Worm (Caenorhabditis elegans): ENCODE measurements around the gene hecd-1.

hecd-1 gene

DNA sequence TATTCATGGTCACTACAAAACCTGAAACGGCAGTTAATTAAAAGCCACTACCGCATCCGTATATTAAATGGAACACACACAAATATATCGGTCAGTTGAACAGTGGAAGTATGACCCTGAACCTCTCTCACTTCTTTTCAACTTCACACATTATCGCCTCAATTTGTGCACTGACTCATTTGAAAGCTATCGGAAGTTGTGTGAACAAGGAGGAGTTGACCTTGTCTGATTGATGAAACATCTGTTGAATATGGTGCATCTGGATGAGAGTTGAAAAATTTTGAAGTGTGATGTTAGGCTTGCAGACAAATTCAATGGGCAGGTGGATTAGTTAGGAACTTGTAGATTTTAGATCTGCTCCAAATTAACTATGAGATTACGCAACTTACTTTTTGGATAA, 47.1 kb downstream of the hecd-1 start:
- no peak for TF ChIP-seq unc-130 (GFP tag; optimal IDR thresholded peaks at IDR 0.05)
- peak in 1 of 2 experiments; percentile 95 for TF ChIP-seq unc-62 (GFP tag; optimal IDR thresholded peaks at IDR 0.05 in 1 of 2)
- no peak for TF ChIP-seq unc-62 (tag; optimal IDR thresholded peaks at IDR 0.05)

DNA sequence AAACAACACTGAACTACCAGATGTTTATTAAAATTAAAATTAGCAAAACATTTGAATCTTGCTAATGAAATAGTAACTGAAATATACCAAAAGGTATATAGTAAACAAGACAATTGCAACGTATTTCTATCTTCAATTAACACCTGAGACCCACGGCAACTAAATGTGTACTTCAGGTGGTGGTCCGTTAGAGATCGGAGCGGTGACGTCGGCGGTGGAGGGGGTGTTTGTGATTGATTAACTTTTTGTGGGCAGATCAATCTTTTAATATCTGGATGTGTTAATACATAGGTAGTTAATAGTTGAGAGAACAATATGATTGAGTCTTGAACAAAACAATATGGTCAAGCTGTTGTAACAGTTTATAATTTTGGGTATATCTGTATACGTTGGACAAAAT, 48.4 kb downstream of the hecd-1 start:
- TF ChIP-seq nhr-77 (tag; optimal IDR thresholded peaks at IDR 0.05), result no peak

DNA sequence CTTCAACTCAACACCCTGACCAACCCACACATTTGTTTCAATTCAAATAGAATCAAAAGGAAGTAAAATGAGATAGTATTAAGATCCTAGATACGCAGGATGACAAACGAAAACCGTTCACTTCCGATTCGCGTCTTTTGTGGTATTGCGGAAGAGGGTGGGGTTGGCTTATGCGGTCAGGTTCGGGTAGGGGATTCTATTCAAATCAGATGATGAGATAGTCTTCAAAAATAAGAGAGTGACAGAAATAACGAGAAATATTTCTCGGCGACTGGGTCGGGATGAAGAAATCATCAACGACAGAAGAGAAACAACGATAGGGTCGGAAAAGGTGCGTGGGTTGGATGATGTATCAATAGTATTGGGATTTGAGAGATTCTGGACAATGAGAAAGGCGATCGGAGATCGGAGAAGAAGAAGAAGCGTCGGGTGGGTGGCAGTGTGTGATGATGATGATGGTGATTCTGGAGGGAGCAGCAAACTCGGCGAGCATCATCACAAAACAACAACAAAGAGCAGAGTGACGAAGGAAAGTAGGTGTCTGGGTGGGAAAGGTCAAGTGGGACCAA, 49.0 kb downstream of the hecd-1 start:
- no peak for TF ChIP-seq lsy-2 (tag; optimal IDR thresholded peaks at IDR 0.05)
- TF ChIP-seq nhr-77 (tag; optimal IDR thresholded peaks at IDR 0.05), result no peak
- no peak for TF ChIP-seq nhr-111 (GFP tag; optimal IDR thresholded peaks at IDR 0.05)
- TF ChIP-seq dmd-8 (GFP tag; IDR thresholded peaks at IDR 0.05), result no peak
- no peak for TF ChIP-seq F26F4.8 (GFP tag; conservative IDR thresholded peaks at IDR 0.05)
- peak; percentile 24 for TF ChIP-seq aha-1 (tag)
- no peak for TF ChIP-seq lin-39 (tag; optimal IDR thresholded peaks at IDR 0.05)
- no peak for TF ChIP-seq jun-1 (tag; optimal IDR thresholded peaks at IDR 0.05)
- TF ChIP-seq ZK546.5 (tag; optimal IDR thresholded peaks at IDR 0.05), result no peak
- TF ChIP-seq rbr-2 (tag; optimal IDR thresholded peaks at IDR 0.05), result no peak
- TF ChIP-seq daf-16 (GFP tag; optimal IDR thresholded peaks at IDR 0.05), result peak in 1 of 2 experiments; percentile 49
- no peak for TF ChIP-seq daf-16 (tag; optimal IDR thresholded peaks at IDR 0.05)
- no peak for TF ChIP-seq ama-1 (optimal IDR thresholded peaks at IDR 0.05)
- no peak for TF ChIP-seq spr-3 (GFP tag; optimal IDR thresholded peaks at IDR 0.05)
- no peak for TF ChIP-seq set-16 (GFP tag; IDR thresholded peaks at IDR 0.05)
- TF ChIP-seq madf-9 (GFP tag; conservative IDR thresholded peaks at IDR 0.05), result no peak
- TF ChIP-seq zip-11 (GFP tag; IDR thresholded peaks at IDR 0.05), result no peak
- TF ChIP-seq hlh-30 (tag; optimal IDR thresholded peaks at IDR 0.05; ENCODE audit: insufficient read depth), result no peak
- TF ChIP-seq egl-43 (GFP tag; IDR thresholded peaks at IDR 0.05), result no peak
- peak; percentile 12 for TF ChIP-seq hlh-11 (tag; optimal IDR thresholded peaks at IDR 0.05)
- TF ChIP-seq unc-62 (GFP tag; optimal IDR thresholded peaks at IDR 0.05 in 1 of 2), result peak in 1 of 2 experiments; percentile 67
- no peak for TF ChIP-seq unc-62 (tag; optimal IDR thresholded peaks at IDR 0.05)
- peak; percentile 36 for TF ChIP-seq nhr-11 (tag; optimal IDR thresholded peaks at IDR 0.05)
- no peak for TF ChIP-seq duxl-1 (tag; optimal IDR thresholded peaks at IDR 0.05; ENCODE audit: poor library complexity)
- no peak for TF ChIP-seq nhr-76 (tag; optimal IDR thresholded peaks at IDR 0.05)
- TF ChIP-seq ceh-44 (GFP tag; IDR thresholded peaks at IDR 0.05), result no peak
- peak; percentile 16 for TF ChIP-seq mxl-3 (GFP tag; optimal IDR thresholded peaks at IDR 0.05)
- TF ChIP-seq Y75B8A.6 (GFP tag; IDR thresholded peaks at IDR 0.05), result no peak
- TF ChIP-seq dpl-1 (GFP tag; optimal IDR thresholded peaks at IDR 0.05), result no peak
- TF ChIP-seq mdl-1 (tag; optimal IDR thresholded peaks at IDR 0.05), result no peak

DNA sequence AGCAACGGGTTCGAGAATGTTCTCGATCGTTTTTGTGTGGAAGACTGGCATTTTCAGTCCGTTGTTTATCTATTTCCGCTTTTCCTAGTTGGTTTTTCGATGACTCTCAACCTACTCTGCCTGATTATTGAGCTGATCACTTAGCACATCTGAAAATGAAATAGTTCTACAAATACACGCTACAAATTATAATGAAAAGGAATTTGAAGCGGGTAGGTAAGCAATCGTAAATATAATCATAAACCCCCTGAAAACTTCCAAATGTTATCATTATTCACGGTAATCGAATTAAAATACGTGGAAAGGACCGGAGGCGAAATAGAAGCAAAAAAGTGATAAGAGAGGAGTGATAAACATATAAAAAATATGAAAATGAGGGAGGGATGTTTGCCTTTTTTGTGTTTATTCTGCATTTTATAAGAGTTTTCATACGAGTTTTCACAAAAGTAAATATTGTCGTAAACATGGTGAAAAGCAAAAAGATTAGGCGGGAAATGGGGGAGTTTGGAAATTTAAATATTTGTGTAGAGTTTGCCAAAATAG, 50.2 kb downstream of the hecd-1 start, which contains the start of gene deb-1:
TSS of gene deb-1 (minus strand) at position 51 of the 543 bp plus-strand sequence.
- TF ChIP-seq dve-1 (tag; optimal IDR thresholded peaks at IDR 0.05; ENCODE audit: insufficient read depth) (peak; percentile 26), madf-9 (GFP tag; conservative IDR thresholded peaks at IDR 0.05) (no peak), daf-16 (GFP tag; optimal IDR thresholded peaks at IDR 0.05) (no peak), daf-16 (tag; optimal IDR thresholded peaks at IDR 0.05) (peak; percentile 96), nhr-28 (tag; optimal IDR thresholded peaks at IDR 0.05) (peak; percentile 5), pqm-1 (tag; optimal IDR thresholded peaks at IDR 0.05) (peak; percentile 82), F10B5.3 (tag; optimal IDR thresholded peaks at IDR 0.05) (no peak), nhr-11 (tag; optimal IDR thresholded peaks at IDR 0.05) (no peak), madf-5 (GFP tag; IDR thresholded peaks at IDR 0.05) (no peak), ces-1 (GFP tag; optimal IDR thresholded peaks at IDR 0.05) (no peak), mxl-2 (GFP tag; conservative IDR thresholded peaks at IDR 0.05) (no peak), tra-1 (GFP tag; IDR thresholded peaks at IDR 0.05) (no peak), ZK546.5 (tag; optimal IDR thresholded peaks at IDR 0.05) (no peak), ceh-62 (tag; optimal IDR thresholded peaks at IDR 0.05) (no peak), egl-43 (GFP tag; IDR thresholded peaks at IDR 0.05) (no peak), zag-1 (tag; optimal IDR thresholded peaks at IDR 0.05) (no peak)
